Worm (Caenorhabditis elegans): ENCODE results near the gene algn-9.

DNA sequence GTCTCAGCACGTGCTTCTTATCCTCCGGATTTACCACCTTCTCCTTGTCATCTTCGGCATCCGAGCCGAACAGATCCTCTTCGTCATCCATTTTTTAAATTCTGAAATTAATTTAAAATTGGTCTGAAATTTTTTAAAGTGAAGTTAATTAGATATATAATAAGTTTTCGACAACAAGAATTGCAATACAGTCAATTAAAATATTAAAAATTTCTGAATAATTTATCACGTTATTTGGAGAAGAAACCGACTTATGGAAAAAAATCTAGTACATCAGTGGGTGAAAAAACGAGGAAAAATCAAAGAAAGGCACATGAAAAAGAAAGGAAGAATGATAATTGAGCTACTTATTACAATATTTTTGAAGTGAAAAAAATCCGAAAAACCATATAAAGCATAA, 21.4 kb downstream of the algn-9 start, which contains the start of gene taf-13:
- no peak for TF ChIP-seq efl-1 (optimal IDR thresholded peaks at IDR 0.05)
- TF ChIP-seq efl-1 (GFP tag; optimal IDR thresholded peaks at IDR 0.05 in 1 of 2): no peak
- no peak for TF ChIP-seq rnt-1 (tag; optimal IDR thresholded peaks at IDR 0.05)
- no peak for TF ChIP-seq ets-5 (GFP tag; IDR thresholded peaks at IDR 0.05)
- no peak for TF ChIP-seq xbp-1 (tag; optimal IDR thresholded peaks at IDR 0.05)
- no peak for TF ChIP-seq lin-39 (tag; optimal IDR thresholded peaks at IDR 0.05)
- TF ChIP-seq zag-1 (tag; optimal IDR thresholded peaks at IDR 0.05): no peak
- no peak for TF ChIP-seq elt-2 (tag; optimal IDR thresholded peaks at IDR 0.05)
- TF ChIP-seq unc-86 (tag; optimal IDR thresholded peaks at IDR 0.05): no peak
- TF ChIP-seq nhr-47 (tag; optimal IDR thresholded peaks at IDR 0.05): no peak

Data from whole organism, L1 larva.